Worm (Caenorhabditis elegans): ENCODE results near the gene srx-13.

The srx-13 gene

ce11 chrIV:1093870-1094564, 24.4 kb downstream of the srx-13 start, which contains the start of the genes cct-8 and Y55F3AR.2:
Gene cct-8 (minus strand): TSS chrIV:1093920.
Gene Y55F3AR.2 (plus strand): TSS chrIV:1094541.
- TF ChIP-seq hnd-1 (tag; optimal IDR thresholded peaks at IDR 0.05) = no peak
- TF ChIP-seq tbx-37 (GFP tag; conservative IDR thresholded peaks at IDR 0.05) = peak; percentile 51; the same call in 1 of the 2 replicates
- TF ChIP-seq B0310.2 (tag; optimal IDR thresholded peaks at IDR 0.05) = no peak
- no peak for TF ChIP-seq aly-1 (tag; optimal IDR thresholded peaks at IDR 0.05)
- TF ChIP-seq ama-1 (optimal IDR thresholded peaks at IDR 0.05) = no peak
- no peak for TF ChIP-seq ets-7 (tag; optimal IDR thresholded peaks at IDR 0.05)
- peak; percentile 94 for TF ChIP-seq F13C5.2 (tag; optimal IDR thresholded peaks at IDR 0.05)
- no peak for TF ChIP-seq tra-4 (tag; optimal IDR thresholded peaks at IDR 0.05)
- TF ChIP-seq hmbx-1 (tag; optimal IDR thresholded peaks at IDR 0.05) = peak; percentile 35
- TF ChIP-seq scrt-1 (GFP tag; IDR thresholded peaks at IDR 0.05) = peak; percentile 64; the same call in 1 of the 2 replicates
- peak; percentile 58; the same call in 1 of the 2 replicates for TF ChIP-seq tbx-11 (GFP tag; IDR thresholded peaks at IDR 0.05)
- no peak for TF ChIP-seq ceh-36 (tag; optimal IDR thresholded peaks at IDR 0.05)
- TF ChIP-seq pes-1 (GFP tag; IDR thresholded peaks at IDR 0.05) = 0 out of 2 replicates have a peak, but pooled peaks have one; percentile 38
- TF ChIP-seq sea-1 (GFP tag; conservative IDR thresholded peaks at IDR 0.05) = 0 out of 2 replicates have a peak, but pooled peaks have one; percentile 51
- TF ChIP-seq flt-1 (GFP tag; IDR thresholded peaks at IDR 0.05) = no peak; the same call in 1 of the 2 replicates
- peak; percentile 49 for TF ChIP-seq hmg-4 (GFP tag; optimal IDR thresholded peaks at IDR 0.05)
- no peak for TF ChIP-seq ceh-13 (GFP tag; optimal IDR thresholded peaks at IDR 0.05)

DNA sequence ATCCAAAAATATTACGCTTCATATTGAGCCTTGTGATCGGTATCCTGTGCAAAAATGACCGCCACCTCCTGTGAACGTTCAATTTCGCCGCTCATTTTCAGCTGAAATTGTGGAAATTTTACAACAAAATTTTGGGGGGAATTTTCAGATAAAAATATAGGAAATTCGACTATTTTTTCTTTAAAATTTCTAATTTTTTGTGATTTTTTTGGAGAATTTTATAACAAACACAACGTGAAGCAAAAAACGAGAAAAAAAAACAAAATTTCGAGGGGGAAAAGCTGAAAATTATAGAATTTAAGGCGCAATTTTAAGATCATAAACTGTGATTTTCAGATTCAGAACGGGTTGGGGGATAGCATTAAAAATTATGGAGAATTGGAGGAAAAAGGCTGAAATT, 31.6 kb downstream of the srx-13 start, which contains the start of gene csn-4:
Gene csn-4 (minus strand): TSS at position 101 of the 400 bp plus-strand sequence.
- TF ChIP-seq B0310.2 (tag; optimal IDR thresholded peaks at IDR 0.05) (no peak), hmg-4 (GFP tag; optimal IDR thresholded peaks at IDR 0.05) (no peak), ceh-13 (GFP tag; optimal IDR thresholded peaks at IDR 0.05) (no peak), ama-1 (optimal IDR thresholded peaks at IDR 0.05) (no peak), hnd-1 (tag; optimal IDR thresholded peaks at IDR 0.05) (no peak), tbx-11 (GFP tag; IDR thresholded peaks at IDR 0.05) (no peak), tbx-37 (GFP tag; conservative IDR thresholded peaks at IDR 0.05) (no peak), F13C5.2 (tag; optimal IDR thresholded peaks at IDR 0.05) (no peak), hmbx-1 (tag; optimal IDR thresholded peaks at IDR 0.05) (no peak), aly-1 (tag; optimal IDR thresholded peaks at IDR 0.05) (no peak), pes-1 (GFP tag; IDR thresholded peaks at IDR 0.05) (no peak), ets-7 (tag; optimal IDR thresholded peaks at IDR 0.05) (no peak), flt-1 (GFP tag; IDR thresholded peaks at IDR 0.05) (no peak)

DNA sequence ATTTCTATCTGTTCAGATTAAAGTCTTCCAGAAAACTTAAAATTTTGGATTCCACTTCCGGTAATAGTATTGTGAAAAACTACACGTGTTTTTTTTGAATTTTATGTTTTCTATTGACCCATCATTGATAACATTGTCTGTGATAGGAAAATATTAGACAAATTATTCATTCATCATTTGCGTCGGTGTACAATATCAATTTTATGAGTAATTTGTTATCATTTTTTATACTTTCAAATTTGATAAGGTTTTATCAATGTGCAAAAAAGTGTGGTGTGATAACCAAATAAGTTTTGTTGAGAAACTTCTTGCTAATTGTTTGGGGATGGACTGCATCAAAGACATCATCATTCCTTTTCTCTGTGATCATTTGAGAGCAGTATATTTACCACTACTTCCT, 43.0 kb downstream of the srx-13 start:
- TF ChIP-seq aly-1 (tag; optimal IDR thresholded peaks at IDR 0.05) (no peak), hmbx-1 (tag; optimal IDR thresholded peaks at IDR 0.05) (no peak), ceh-13 (GFP tag; optimal IDR thresholded peaks at IDR 0.05) (no peak), tra-4 (tag; optimal IDR thresholded peaks at IDR 0.05) (no peak), ceh-36 (tag; optimal IDR thresholded peaks at IDR 0.05) (no peak), scrt-1 (GFP tag; IDR thresholded peaks at IDR 0.05) (no peak), flt-1 (GFP tag; IDR thresholded peaks at IDR 0.05) (no peak), tbx-11 (GFP tag; IDR thresholded peaks at IDR 0.05) (no peak), F13C5.2 (tag; optimal IDR thresholded peaks at IDR 0.05) (no peak), sea-1 (GFP tag; conservative IDR thresholded peaks at IDR 0.05) (no peak), ets-7 (tag; optimal IDR thresholded peaks at IDR 0.05) (no peak), hmg-4 (GFP tag; optimal IDR thresholded peaks at IDR 0.05) (no peak)

- no peak for TF ChIP-seq ceh-13 (GFP tag; optimal IDR thresholded peaks at IDR 0.05)
- no peak for TF ChIP-seq ama-1 (optimal IDR thresholded peaks at IDR 0.05)
- no peak for TF ChIP-seq tbx-37 (GFP tag; conservative IDR thresholded peaks at IDR 0.05)
- TF ChIP-seq pes-1 (GFP tag; IDR thresholded peaks at IDR 0.05) = no peak
- no peak for TF ChIP-seq B0310.2 (tag; optimal IDR thresholded peaks at IDR 0.05)
- TF ChIP-seq hmbx-1 (tag; optimal IDR thresholded peaks at IDR 0.05) = no peak
- TF ChIP-seq aly-1 (tag; optimal IDR thresholded peaks at IDR 0.05) = no peak
- no peak for TF ChIP-seq flt-1 (GFP tag; IDR thresholded peaks at IDR 0.05)
- TF ChIP-seq ceh-36 (tag; optimal IDR thresholded peaks at IDR 0.05) = no peak
- no peak for TF ChIP-seq tbx-11 (GFP tag; IDR thresholded peaks at IDR 0.05)
- TF ChIP-seq hmg-4 (GFP tag; optimal IDR thresholded peaks at IDR 0.05) = no peak
- TF ChIP-seq ets-7 (tag; optimal IDR thresholded peaks at IDR 0.05) = no peak
Measured at ce11 chrIV:1074069-1074468, 44.4 kb downstream of the srx-13 start.

DNA sequence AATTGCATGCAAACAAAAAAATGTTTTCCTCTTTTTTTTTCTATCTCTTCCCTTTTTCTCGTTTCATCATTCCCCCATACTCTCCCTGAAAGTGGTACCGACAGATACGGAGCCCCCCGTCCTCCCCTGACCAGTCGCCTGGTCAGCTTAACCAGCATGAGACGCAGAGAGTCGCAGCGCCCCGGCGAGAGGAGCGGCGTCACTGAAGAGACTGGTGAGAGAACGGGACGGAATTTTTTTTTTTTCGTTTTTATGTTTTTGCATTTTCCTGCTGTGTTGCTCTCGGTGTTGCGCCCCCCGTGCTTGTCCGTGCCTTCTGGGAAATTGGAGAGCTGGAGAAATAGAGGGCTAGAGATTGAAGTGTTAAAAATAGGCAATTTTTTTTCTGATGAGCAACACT, 48.1 kb downstream of the srx-13 start:
- TF ChIP-seq B0310.2 (tag; optimal IDR thresholded peaks at IDR 0.05) (no peak), hmg-4 (GFP tag; optimal IDR thresholded peaks at IDR 0.05) (no peak), flt-1 (GFP tag; IDR thresholded peaks at IDR 0.05) (no peak), tra-4 (tag; optimal IDR thresholded peaks at IDR 0.05) (no peak), pes-1 (GFP tag; IDR thresholded peaks at IDR 0.05) (no peak), F13C5.2 (tag; optimal IDR thresholded peaks at IDR 0.05) (no peak), ceh-36 (tag; optimal IDR thresholded peaks at IDR 0.05) (no peak), ets-7 (tag; optimal IDR thresholded peaks at IDR 0.05) (no peak), aly-1 (tag; optimal IDR thresholded peaks at IDR 0.05) (no peak), tbx-11 (GFP tag; IDR thresholded peaks at IDR 0.05) (no peak), sea-1 (GFP tag; conservative IDR thresholded peaks at IDR 0.05) (no peak), scrt-1 (GFP tag; IDR thresholded peaks at IDR 0.05) (no peak), ama-1 (optimal IDR thresholded peaks at IDR 0.05) (no peak), hnd-1 (tag; optimal IDR thresholded peaks at IDR 0.05) (no peak)

DNA sequence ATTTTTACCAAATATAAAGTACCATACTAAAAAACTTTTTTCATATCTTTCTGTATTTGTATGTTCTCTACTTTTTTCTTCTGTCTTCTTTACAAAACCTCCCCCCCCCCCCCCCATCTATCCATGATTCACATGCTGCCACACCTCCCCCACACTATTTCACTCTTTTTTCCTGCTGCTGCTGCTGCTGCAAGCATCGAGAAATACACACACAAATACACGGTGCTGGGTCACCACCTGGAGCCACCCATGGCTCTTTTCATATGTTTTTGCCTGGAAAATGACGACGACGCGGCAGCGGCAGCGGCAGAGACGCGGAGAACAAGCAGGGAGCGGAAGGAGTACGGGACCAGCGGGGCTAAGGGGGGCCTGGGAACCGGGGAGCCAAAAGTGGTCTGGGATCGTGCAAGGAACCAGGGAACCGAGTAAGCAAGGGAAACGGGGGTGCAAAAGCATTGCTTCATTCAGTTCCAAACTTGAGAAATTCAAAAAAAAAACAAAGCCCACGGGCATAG, 49.7 kb downstream of the srx-13 start:
- TF ChIP-seq ama-1 (optimal IDR thresholded peaks at IDR 0.05) = no peak
- no peak for TF ChIP-seq hnd-1 (tag; optimal IDR thresholded peaks at IDR 0.05)
- TF ChIP-seq scrt-1 (GFP tag; IDR thresholded peaks at IDR 0.05) = no peak
- TF ChIP-seq tbx-11 (GFP tag; IDR thresholded peaks at IDR 0.05) = no peak
- no peak for TF ChIP-seq tra-4 (tag; optimal IDR thresholded peaks at IDR 0.05)
- TF ChIP-seq pes-1 (GFP tag; IDR thresholded peaks at IDR 0.05) = no peak
- no peak for TF ChIP-seq ceh-36 (tag; optimal IDR thresholded peaks at IDR 0.05)
- TF ChIP-seq ceh-13 (GFP tag; optimal IDR thresholded peaks at IDR 0.05) = no peak
- TF ChIP-seq B0310.2 (tag; optimal IDR thresholded peaks at IDR 0.05) = no peak
- no peak for TF ChIP-seq hmbx-1 (tag; optimal IDR thresholded peaks at IDR 0.05)
- TF ChIP-seq ets-7 (tag; optimal IDR thresholded peaks at IDR 0.05) = no peak
- TF ChIP-seq tbx-37 (GFP tag; conservative IDR thresholded peaks at IDR 0.05) = no peak
- TF ChIP-seq flt-1 (GFP tag; IDR thresholded peaks at IDR 0.05) = no peak
- TF ChIP-seq hmg-4 (GFP tag; optimal IDR thresholded peaks at IDR 0.05) = no peak

Data from whole organism, early embryonic.